Worm (Caenorhabditis elegans) whole organism, midembryonic: Measurements from ENCODE around the gene T23D5.8.
"Not testable (repeated sequence)": the region's sequence is repeated elsewhere in the genome, so short reads cannot be mapped to it uniquely, and the experiment has no call there.

Experiments used
- T22C8.4 ChIP-seq: fragments of 200-800 bp; sonication (Bioruptor generic); IDR thresholded peaks from 2 replicates; pipeline ENCODE4 v1.3.6; 2022; ENCODE audit warnings: missing genetic modification characterization, missing compliant biosample characterization
- cog-1 ChIP-seq: sonication (generic microtip); optimal IDR thresholded peaks from 2 replicates; lab custom pipeline; 2016; ENCODE audit warnings: missing genetic modification characterization, missing compliant biosample characterization
- flt-1 ChIP-seq: fragments of 200-800 bp; sonication (Bioruptor generic); IDR thresholded peaks from 2 replicates; pipeline ENCODE4 v1.3.6; 2022; ENCODE audit warnings: missing genetic modification characterization, missing compliant biosample characterization
- klf-2 ChIP-seq: fragments of 200-800 bp; sonication (Bioruptor generic); conservative IDR thresholded peaks from 2 replicates; pipeline ENCODE4 v1.3.6; 2022; ENCODE audit warnings: missing genetic modification reagents, missing genetic modification characterization, missing compliant biosample characterization
- med-1 ChIP-seq: sonication (generic microtip); optimal IDR thresholded peaks from 2 replicates; lab custom pipeline; 2017; ENCODE audit warnings: missing genetic modification characterization, mild to moderate bottlenecking, missing compliant biosample characterization, antibody characterized with exemption, missing genetic modification reagents; ENCODE audit not compliant: insufficient read depth
- ref-1 ChIP-seq: fragments of 200-800 bp; sonication (Bioruptor generic); conservative IDR thresholded peaks from 2 replicates; pipeline ENCODE4 v1.3.6; 2022; ENCODE audit warnings: missing genetic modification reagents, missing genetic modification characterization, missing compliant biosample characterization
- tab-1 ChIP-seq: fragments of 200-800 bp; sonication (Bioruptor generic); IDR thresholded peaks from 2 replicates; pipeline ENCODE4 v1.3.6; 2022; ENCODE audit warnings: missing genetic modification characterization, missing compliant biosample characterization
- ztf-23 ChIP-seq: fragments of 200-800 bp; sonication (Bioruptor generic); IDR thresholded peaks from 2 replicates; pipeline ENCODE4 v1.3.6; 2022; ENCODE audit warnings: missing genetic modification reagents, missing genetic modification characterization, missing compliant biosample characterization
- ztf-29 ChIP-seq: fragments of 200-800 bp; sonication (Bioruptor generic); IDR thresholded peaks from 2 replicates; pipeline ENCODE4 v1.3.6; 2022; ENCODE audit warnings: missing genetic modification reagents, missing genetic modification characterization, missing compliant biosample characterization

Gene T23D5.8

DNA sequence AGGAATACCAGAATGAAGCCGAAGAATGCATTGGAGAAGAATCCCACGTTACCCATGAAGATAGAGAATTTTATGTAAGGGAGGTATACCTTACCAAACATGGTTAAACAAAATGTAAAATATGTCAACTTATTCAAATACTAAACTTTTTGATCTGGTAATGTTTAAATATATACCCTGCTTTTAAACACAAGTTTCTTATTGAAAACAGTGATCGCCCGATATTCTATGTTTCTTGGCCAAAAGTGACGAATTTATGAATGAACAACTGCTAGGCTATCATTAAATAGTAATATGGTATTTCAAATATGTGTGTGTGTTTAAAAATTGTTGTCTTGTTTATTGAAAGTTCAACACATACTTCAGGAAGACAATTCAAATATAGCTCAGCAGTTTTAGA, at the start of gene T23D5.8:
T23D5.8 (minus strand) TSS at position 101 of the 400 bp plus-strand sequence.
- not testable (repeated sequence) for TF ChIP-seq cog-1 (tag; lab: Kevin White, UChicago); ref-1; ztf-29

DNA sequence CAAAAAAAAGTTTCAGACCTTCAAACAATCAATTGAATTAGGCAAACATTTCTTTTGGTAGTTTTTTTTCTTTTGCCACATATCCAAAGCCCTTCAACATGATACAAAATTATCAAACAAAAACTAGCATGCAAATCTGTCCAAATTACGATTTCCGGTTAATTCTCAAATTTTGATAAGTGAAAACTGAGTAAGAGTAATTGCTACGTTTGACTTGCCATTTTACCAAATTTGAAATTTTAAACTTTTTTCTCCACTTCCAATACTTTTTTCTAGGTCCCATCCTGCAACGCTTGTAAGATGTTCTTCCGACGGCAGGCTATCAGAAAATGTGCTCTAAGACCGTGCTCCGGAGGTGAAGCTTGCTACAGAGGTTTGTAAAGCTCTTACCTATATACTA, 47.8 kb upstream of the T23D5.8 start, which contains the start of gene nhr-223:
nhr-223 (plus strand) TSS at position 301 of the 400 bp plus-strand sequence.
- no peak for TF ChIP-seq tab-1
- TF ChIP-seq T22C8.4 (GFP tag; lab: Robert Waterston, UW), result no peak
- TF ChIP-seq cog-1 (tag; lab: Kevin White, UChicago), result no peak
- no peak for TF ChIP-seq klf-2 (GFP tag; lab: Robert Waterston, UW)
- no peak for TF ChIP-seq flt-1 (GFP tag; lab: Robert Waterston, UW)
- no peak for TF ChIP-seq ztf-23 (GFP tag; lab: Robert Waterston, UW)
- TF ChIP-seq ref-1, result no peak

DNA sequence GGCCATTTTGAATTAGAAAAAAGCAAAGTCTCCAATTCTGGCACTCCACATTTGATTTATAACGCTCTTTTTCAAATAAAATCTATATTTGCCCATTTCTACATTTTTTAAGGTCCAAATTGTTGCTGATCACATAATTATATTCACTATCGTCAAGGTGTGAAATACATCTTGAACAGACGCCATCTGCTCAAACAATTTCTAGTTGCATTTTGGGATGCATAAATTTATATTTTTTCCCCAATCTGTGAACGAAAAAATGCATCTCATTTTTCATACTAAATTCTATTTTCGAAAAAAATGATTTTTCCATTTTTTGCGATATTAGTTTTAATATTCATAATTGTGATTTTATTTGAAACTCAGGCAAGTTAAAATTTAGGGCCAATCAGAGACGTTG, 45.0 kb upstream of the T23D5.8 start, which contains the start of gene T26E4.7:
T26E4.7 (plus strand) TSS at position 301 of the 400 bp plus-strand sequence.
- TF ChIP-seq flt-1 (GFP tag; lab: Robert Waterston, UW), result no peak
- no peak for TF ChIP-seq T22C8.4 (GFP tag; lab: Robert Waterston, UW)
- TF ChIP-seq ztf-29, result no peak
- TF ChIP-seq ref-1, result no peak
- TF ChIP-seq cog-1 (tag; lab: Kevin White, UChicago), result no peak
- no peak for TF ChIP-seq med-1 (GFP tag; lab: Kevin White, UChicago)
- no peak for TF ChIP-seq ztf-23 (GFP tag; lab: Robert Waterston, UW)
- TF ChIP-seq tab-1, result no peak
- TF ChIP-seq klf-2 (GFP tag; lab: Robert Waterston, UW), result no peak

DNA sequence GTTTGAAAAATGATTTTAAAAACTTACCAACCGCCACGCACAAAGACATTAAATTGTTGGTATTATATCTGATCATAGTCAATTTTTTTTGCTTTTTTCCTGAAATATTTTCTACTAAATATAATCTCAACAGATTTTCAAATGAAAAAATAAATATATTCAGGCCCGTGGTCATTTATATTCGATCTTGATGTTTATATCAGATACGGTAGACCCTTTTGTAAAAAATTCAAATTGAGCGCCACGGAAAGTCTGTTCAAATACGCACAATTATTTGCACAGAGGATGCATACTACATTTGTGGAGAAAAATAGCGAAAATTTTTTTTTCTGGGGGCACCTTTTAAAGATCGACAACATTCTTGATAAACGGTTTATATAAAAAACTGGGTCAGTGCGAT, 44.2 kb upstream of the T23D5.8 start, which contains the start of gene T26E4.4:
T26E4.4 (minus strand) TSS at position 101 of the 400 bp plus-strand sequence.
- TF ChIP-seq ztf-29 (no peak), T22C8.4 (GFP tag; lab: Robert Waterston, UW) (no peak), med-1 (GFP tag; lab: Kevin White, UChicago) (no peak), tab-1 (no peak), klf-2 (GFP tag; lab: Robert Waterston, UW) (no peak), ref-1 (no peak), ztf-23 (GFP tag; lab: Robert Waterston, UW) (no peak), cog-1 (tag; lab: Kevin White, UChicago) (no peak), flt-1 (GFP tag; lab: Robert Waterston, UW) (no peak)

DNA sequence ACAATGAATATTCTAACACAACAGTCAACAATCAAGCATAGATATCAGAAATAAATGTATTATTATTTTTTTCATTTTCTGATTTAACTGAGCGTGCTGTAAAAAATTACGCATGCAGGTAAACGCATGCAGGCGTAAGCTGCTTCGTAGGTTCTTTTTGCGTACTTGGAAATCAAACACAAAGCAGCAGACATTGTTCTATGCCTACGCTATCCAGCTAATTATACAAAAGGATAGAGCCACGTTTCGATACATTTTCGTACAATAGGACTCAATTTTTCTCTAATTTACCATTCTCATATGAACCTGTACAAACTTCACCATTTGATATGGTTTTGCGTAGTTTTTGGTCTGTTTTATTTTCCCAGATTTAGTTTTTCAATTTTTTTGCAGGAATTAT, 34.3 kb upstream of the T23D5.8 start, which contains the start of gene T26E4.3:
T26E4.3 (plus strand) TSS at position 301 of the 400 bp plus-strand sequence.
- no peak for TF ChIP-seq ztf-29
- TF ChIP-seq T22C8.4 (GFP tag; lab: Robert Waterston, UW), result no peak
- no peak for TF ChIP-seq cog-1 (tag; lab: Kevin White, UChicago)
- no peak for TF ChIP-seq klf-2 (GFP tag; lab: Robert Waterston, UW)
- TF ChIP-seq ztf-23 (GFP tag; lab: Robert Waterston, UW), result no peak
- TF ChIP-seq flt-1 (GFP tag; lab: Robert Waterston, UW), result no peak
- TF ChIP-seq med-1 (GFP tag; lab: Kevin White, UChicago), result no peak
- TF ChIP-seq ref-1, result no peak
- TF ChIP-seq tab-1, result no peak

DNA sequence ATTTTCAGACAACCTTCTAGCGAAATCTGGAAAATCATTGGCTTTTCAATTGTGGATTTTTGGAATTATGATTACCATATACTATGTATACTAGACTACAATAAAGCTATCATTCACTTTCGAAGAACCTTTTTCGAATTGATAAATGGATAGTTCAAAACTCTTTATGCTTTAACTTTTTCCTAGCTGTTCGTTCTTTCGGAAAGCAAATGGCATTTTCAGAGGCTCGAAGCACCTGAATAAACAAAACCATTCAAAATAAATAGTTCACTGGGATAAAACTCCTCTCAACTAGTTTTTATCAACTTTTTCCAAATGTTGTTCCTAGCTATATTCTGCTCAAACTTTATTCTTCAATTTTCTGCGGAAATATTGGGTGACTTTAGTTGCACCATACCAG, 32.8 kb upstream of the T23D5.8 start, which contains the start of gene T26E4.2:
T26E4.2 (plus strand) TSS at position 301 of the 400 bp plus-strand sequence.
- TF ChIP-seq med-1 (GFP tag; lab: Kevin White, UChicago) (no peak), ztf-29 (no peak), T22C8.4 (GFP tag; lab: Robert Waterston, UW) (no peak), cog-1 (tag; lab: Kevin White, UChicago) (no peak), klf-2 (GFP tag; lab: Robert Waterston, UW) (no peak), flt-1 (GFP tag; lab: Robert Waterston, UW) (no peak), ztf-23 (GFP tag; lab: Robert Waterston, UW) (no peak), tab-1 (no peak), ref-1 (no peak)

DNA sequence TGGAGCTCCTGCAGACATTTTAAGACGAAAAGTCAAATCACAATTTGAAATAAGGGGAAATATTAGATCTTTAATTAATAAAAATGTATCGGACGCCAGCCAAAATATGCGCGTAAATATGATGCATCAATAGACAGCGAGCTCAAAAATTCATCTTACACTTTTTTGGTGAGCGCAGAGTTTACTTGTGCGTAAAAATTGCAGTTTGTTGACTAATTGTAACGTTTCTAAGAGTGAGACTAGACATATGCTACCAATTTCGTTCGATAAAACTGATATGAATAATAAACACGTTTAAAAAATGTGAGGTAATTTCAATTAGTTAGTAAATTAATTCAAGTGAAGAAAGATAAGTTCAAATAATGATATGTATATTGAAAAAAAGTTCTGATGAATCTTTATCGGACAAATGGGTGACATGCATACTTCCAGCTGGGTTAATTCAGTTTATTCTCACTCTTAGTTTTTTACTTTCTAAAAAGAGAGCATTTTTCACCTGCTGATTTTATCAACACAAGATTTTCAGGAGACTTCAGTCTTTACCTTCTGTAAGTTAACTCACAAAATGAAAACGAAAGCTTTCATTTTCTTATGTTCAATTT, 31.0 kb upstream of the T23D5.8 start, which contains the start of the genes nhr-285 and irld-52:
nhr-285 (minus strand) TSS at position 101 of the 602 bp plus-strand sequence.
irld-52 (plus strand) TSS at position 552 of the 602 bp plus-strand sequence.
- TF ChIP-seq tab-1 (no peak), ref-1 (no peak), T22C8.4 (GFP tag; lab: Robert Waterston, UW) (no peak), flt-1 (GFP tag; lab: Robert Waterston, UW) (no peak), klf-2 (GFP tag; lab: Robert Waterston, UW) (no peak), ztf-29 (no peak), ztf-23 (GFP tag; lab: Robert Waterston, UW) (no peak), cog-1 (tag; lab: Kevin White, UChicago) (no peak), med-1 (GFP tag; lab: Kevin White, UChicago) (no peak)

DNA sequence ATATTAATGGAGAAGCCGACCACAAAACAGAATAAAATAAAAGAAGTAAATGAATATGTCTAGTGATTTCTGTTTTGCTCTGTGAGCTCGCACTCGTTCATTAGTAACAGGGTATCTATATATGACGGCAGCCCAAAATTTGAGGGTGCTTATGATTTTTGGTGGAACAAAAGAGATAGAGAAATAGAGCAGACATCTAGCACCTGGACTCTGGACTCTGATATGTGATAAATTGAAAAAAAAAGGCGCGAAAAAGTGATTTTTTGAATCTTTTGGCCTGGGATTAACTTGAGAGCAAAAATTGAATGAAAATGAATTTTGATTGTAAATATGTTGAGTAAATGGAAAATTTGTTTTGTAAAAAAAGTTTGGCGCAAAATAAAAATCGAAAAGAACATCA, 28.4 kb upstream of the T23D5.8 start, which contains the start of gene nhr-283:
nhr-283 (minus strand) TSS at position 101 of the 400 bp plus-strand sequence.
- TF ChIP-seq flt-1 (GFP tag; lab: Robert Waterston, UW) (no peak), ztf-29 (no peak), ztf-23 (GFP tag; lab: Robert Waterston, UW) (no peak), klf-2 (GFP tag; lab: Robert Waterston, UW) (no peak), cog-1 (tag; lab: Kevin White, UChicago) (no peak), tab-1 (no peak)

DNA sequence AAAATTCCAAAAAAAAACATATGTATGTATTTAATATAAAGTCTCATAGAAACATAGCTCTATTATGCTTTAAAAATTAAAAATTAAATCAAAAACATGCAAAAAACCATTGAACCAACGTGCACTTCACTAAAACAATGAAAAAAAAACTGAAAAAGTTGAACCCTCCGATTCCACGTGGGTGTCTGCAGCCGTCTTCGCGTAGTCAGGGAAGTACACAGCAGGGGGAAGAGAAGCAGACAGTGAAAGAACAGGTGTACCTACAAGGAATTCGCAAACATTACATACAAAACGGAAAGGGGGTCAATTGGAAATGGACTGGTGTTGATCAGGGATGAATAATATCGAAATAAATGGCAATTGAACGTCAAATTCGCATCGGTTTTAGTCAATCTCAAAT, 25.7 kb upstream of the T23D5.8 start:
- TF ChIP-seq tab-1 (no peak), T22C8.4 (GFP tag; lab: Robert Waterston, UW) (no peak), ztf-23 (GFP tag; lab: Robert Waterston, UW) (no peak), ztf-29 (no peak)

DNA sequence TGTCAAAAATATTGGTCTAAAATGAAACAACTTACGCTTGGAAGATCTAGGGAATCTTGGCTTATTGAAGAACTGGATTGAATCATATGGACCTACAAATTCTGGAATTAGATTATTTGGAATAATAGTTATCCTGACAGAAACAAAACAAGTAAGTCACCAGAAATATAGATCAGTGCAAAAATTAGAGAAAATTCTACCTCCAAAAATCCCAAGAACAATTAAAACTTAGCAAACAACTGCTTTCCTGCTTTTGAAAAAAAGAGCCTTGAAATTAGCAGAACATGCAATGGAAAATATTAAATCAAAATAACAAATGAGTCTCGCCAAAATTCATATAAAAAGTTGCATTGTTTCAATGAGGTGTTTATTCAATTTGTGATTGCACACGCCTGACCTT, 24.9 kb upstream of the T23D5.8 start, which contains the start of gene nhr-60:
nhr-60 (minus strand) TSS at position 101 of the 400 bp plus-strand sequence.
- TF ChIP-seq cog-1 (tag; lab: Kevin White, UChicago) (no peak), ztf-29 (no peak), med-1 (GFP tag; lab: Kevin White, UChicago) (no peak), ref-1 (no peak), flt-1 (GFP tag; lab: Robert Waterston, UW) (no peak)
